Worm (Caenorhabditis elegans): ENCODE data around the gene tmem-218.

ce11 chrX:17609948-17610347 lies 39.5 kb upstream of the tmem-218 start, which contains the start of gene C16H3.3:
- TF ChIP-seq egl-27 (tag; optimal IDR thresholded peaks at IDR 0.05) (no peak), fkh-10 (GFP tag; optimal IDR thresholded peaks at IDR 0.05) (no peak), unc-62 (GFP tag; optimal IDR thresholded peaks at IDR 0.05) (no peak), fos-1 (tag; optimal IDR thresholded peaks at IDR 0.05) (no peak), nhr-85 (tag) (no peak), pag-3 (tag; optimal IDR thresholded peaks at IDR 0.05; ENCODE audit: borderline replicate concordance, insufficient read depth) (no peak), ztf-4 (tag; optimal IDR thresholded peaks at IDR 0.05) (no peak), Y116A8C.19 (tag; optimal IDR thresholded peaks at IDR 0.05; ENCODE audit: borderline replicate concordance) (no peak), aly-2 (tag; optimal IDR thresholded peaks at IDR 0.05) (no peak), nhr-90 (tag; optimal IDR thresholded peaks at IDR 0.05; ENCODE audit: poor library complexity) (no peak), C16A3.4 (tag; optimal IDR thresholded peaks at IDR 0.05) (no peak), dpl-1 (GFP tag; optimal IDR thresholded peaks at IDR 0.05) (no peak), zip-4 (GFP tag; optimal IDR thresholded peaks at IDR 0.05) (no peak)

All from whole organism, L1 larva.